Fruit fly (Drosophila melanogaster) whole organism, embryonic: ENCODE data around the gene PK1-R.

Experiments
- Awh ChIP-seq: fragments of 200-800 bp; sonication (Bioruptor generic); IDR thresholded peaks from 2 replicates; pipeline ENCODE4, ENCODE4 v1.3.6; 2022; ENCODE audit warnings: missing biosample characterization, missing genetic modification characterization
- Bgb ChIP-seq: fragments of 200-800 bp; sonication (Bioruptor generic); IDR thresholded peaks from 2 replicates; pipeline ENCODE4 v1.3.6; 2022; ENCODE audit warnings: missing biosample characterization, missing genetic modification characterization; ENCODE audit not compliant: partially characterized antibody
- CG10147 ChIP-seq: fragments of 200-800 bp; sonication (Bioruptor generic); optimal IDR thresholded peaks from 2 replicates; lab custom pipeline; 2019; ENCODE audit warnings: missing biosample characterization, mild to moderate bottlenecking, missing genetic modification characterization, moderate library complexity
- CG1024 ChIP-seq: fragments of 200-800 bp; sonication (Bioruptor generic); IDR thresholded peaks from 2 replicates; pipeline ENCODE4 v1.3.6; 2022; ENCODE audit warnings: missing biosample characterization, missing genetic modification characterization
- CG12659 ChIP-seq: fragments of 200-800 bp; sonication (Bioruptor generic); optimal IDR thresholded peaks from 3 replicates; lab custom pipeline; 2017; ENCODE audit warnings: mild to moderate bottlenecking, missing biosample characterization, missing genetic modification reagents, missing genetic modification characterization
- CG12744 ChIP-seq: fragments of 200-800 bp; sonication (Bioruptor generic); optimal IDR thresholded peaks from 2 replicates; lab custom pipeline; 2016; ENCODE audit warnings: missing biosample characterization, missing genetic modification characterization
- CG15479 ChIP-seq: fragments of 200-800 bp; sonication (Bioruptor generic); optimal IDR thresholded peaks from 3 replicates; lab custom pipeline; 2019; ENCODE audit warnings: missing biosample characterization, mild to moderate bottlenecking, missing genetic modification characterization, moderate library complexity
- CG15514 ChIP-seq: fragments of 200-800 bp; sonication (Bioruptor generic); optimal IDR thresholded peaks from 3 replicates; lab custom pipeline; 2017; ENCODE audit warnings: missing biosample characterization, missing genetic modification characterization, mild to moderate bottlenecking, moderate library complexity, missing genetic modification reagents
- CG16779 ChIP-seq: fragments of 200-800 bp; sonication (Bioruptor generic); IDR thresholded peaks from 2 replicates; pipeline ENCODE4 v1.3.6; 2022; ENCODE audit warnings: missing biosample characterization, missing genetic modification characterization
- CG17359 ChIP-seq: fragments of 200-800 bp; sonication (Bioruptor generic); optimal IDR thresholded peaks from 3 replicates; lab custom pipeline; 2018; ENCODE audit warnings: missing biosample characterization, mild to moderate bottlenecking, missing genetic modification characterization, moderate library complexity
- CG2875 ChIP-seq: fragments of 200-800 bp; sonication (Bioruptor generic); optimal IDR thresholded peaks from 2 replicates; lab custom pipeline; 2017; ENCODE audit warnings: missing biosample characterization, mild to moderate bottlenecking, missing genetic modification characterization, missing genetic modification reagents
- CG33557 ChIP-seq: fragments of 200-800 bp; sonication (Bioruptor generic); optimal IDR thresholded peaks from 2 replicates; lab custom pipeline; 2019; ENCODE audit warnings: missing biosample characterization, mild to moderate bottlenecking, missing genetic modification characterization, moderate library complexity
- CG34422 ChIP-seq: fragments of 200-800 bp; sonication (Bioruptor generic); IDR thresholded peaks from 3 replicates; pipeline ENCODE4 v1.3.6; 2022; ENCODE audit warnings: missing biosample characterization, missing genetic modification characterization
- CG3726 ChIP-seq: fragments of 200-800 bp; sonication (Bioruptor generic); IDR thresholded peaks from 3 replicates; pipeline ENCODE4, ENCODE4 v1.3.6; 2022; ENCODE audit warnings: missing biosample characterization, missing genetic modification characterization
- CG4328 ChIP-seq: fragments of 200-800 bp; sonication (Bioruptor generic); optimal IDR thresholded peaks from 3 replicates; lab custom pipeline; 2017; ENCODE audit warnings: missing biosample characterization, missing genetic modification reagents, missing genetic modification characterization
- CG43689 ChIP-seq: fragments of 200-800 bp; sonication (Bioruptor generic); IDR thresholded peaks from 2 replicates; pipeline ENCODE4 v1.3.6; 2022; ENCODE audit warnings: missing biosample characterization, missing genetic modification characterization
- CG6765 ChIP-seq: fragments of 200-800 bp; sonication (Bioruptor generic); optimal IDR thresholded peaks from 3 replicates; lab custom pipeline; 2017; ENCODE audit warnings: missing biosample characterization, mild to moderate bottlenecking, missing genetic modification characterization
- CrebB ChIP-seq: fragments of 200-800 bp; sonication (Bioruptor generic); optimal IDR thresholded peaks from 3 replicates; lab custom pipeline; 2018; ENCODE audit warnings: missing biosample characterization, mild to moderate bottlenecking, missing genetic modification characterization
- Dp ChIP-seq: fragments of 200-800 bp; sonication (Bioruptor generic); optimal IDR thresholded peaks from 2 replicates; lab custom pipeline; 2018; ENCODE audit warnings: missing biosample characterization, mild to moderate bottlenecking, missing genetic modification characterization, moderate library complexity
- Hey ChIP-seq: fragments of 200-800 bp; sonication (Bioruptor generic); optimal IDR thresholded peaks from 3 replicates; lab custom pipeline; 2018; ENCODE audit warnings: missing biosample characterization, mild to moderate bottlenecking, missing genetic modification characterization
- Optix ChIP-seq: fragments of 200-800 bp; sonication (Bioruptor generic); IDR thresholded peaks from 3 replicates; pipeline ENCODE4 v1.3.6; 2022; ENCODE audit warnings: missing biosample characterization, missing genetic modification characterization
- PHDP ChIP-seq: fragments of 200-800 bp; sonication (Bioruptor generic); optimal IDR thresholded peaks from 3 replicates; lab custom pipeline; 2018; ENCODE audit warnings: missing biosample characterization, mild to moderate bottlenecking, missing genetic modification characterization, moderate library complexity
- Sin3A ChIP-seq: fragments of >200 bp; optimal IDR thresholded peaks from 2 replicates; lab custom pipeline; 2018
- Spps ChIP-seq: fragments of 200-800 bp; sonication (Bioruptor generic); optimal IDR thresholded peaks from 2 replicates; lab custom pipeline; 2018; ENCODE audit warnings: missing biosample characterization, mild to moderate bottlenecking, missing genetic modification characterization
- Sry-β ChIP-seq: fragments of 200-800 bp; sonication (Bioruptor generic); optimal IDR thresholded peaks from 2 replicates; lab custom pipeline; 2018; ENCODE audit warnings: missing biosample characterization, mild to moderate bottlenecking, missing genetic modification characterization, moderate library complexity
- Ssrp ChIP-seq: fragments of 200-800 bp; sonication (Bioruptor generic); optimal IDR thresholded peaks from 2 replicates; lab custom pipeline; 2018; ENCODE audit warnings: missing biosample characterization, mild to moderate bottlenecking, missing genetic modification characterization, moderate library complexity
- Trl ChIP-seq, 3 experiments: fragments of >200 bp in 2 of 3; fragments of 200-800 bp in 1 of 3; sonication (Bioruptor generic) in 1 of 3; optimal IDR thresholded peaks; 2 replicates in 1 of 3; 3 replicates in 2 of 3; lab custom pipeline; 2016 to 2017; ENCODE audit warnings: missing biosample characterization in 1 of 3, missing genetic modification characterization in 1 of 3
- Vsx1 ChIP-seq: fragments of 200-800 bp; sonication (Bioruptor generic); optimal IDR thresholded peaks from 2 replicates; lab custom pipeline; 2017; ENCODE audit warnings: missing biosample characterization, mild to moderate bottlenecking, missing genetic modification characterization, missing genetic modification reagents
- ato ChIP-seq: fragments of 200-800 bp; sonication (Bioruptor generic); IDR thresholded peaks from 2 replicates; pipeline ENCODE4 v1.3.6; 2022; ENCODE audit warnings: missing biosample characterization, missing genetic modification characterization; ENCODE audit not compliant: partially characterized antibody
- bbx ChIP-seq: fragments of 200-800 bp; sonication (Bioruptor generic); IDR thresholded peaks from 2 replicates; pipeline ENCODE4 v1.3.6; 2022; ENCODE audit warnings: missing biosample characterization, missing genetic modification characterization; ENCODE audit not compliant: partially characterized antibody
- bcd ChIP-seq: fragments of 200-800 bp; sonication (Bioruptor generic); optimal IDR thresholded peaks from 2 replicates; lab custom pipeline; 2017; ENCODE audit warnings: missing biosample characterization, mild to moderate bottlenecking, missing genetic modification characterization
- cato ChIP-seq: fragments of 200-800 bp; sonication (Bioruptor generic); optimal IDR thresholded peaks from 2 replicates; lab custom pipeline; 2016; ENCODE audit warnings: missing biosample characterization, missing genetic modification characterization, borderline replicate concordance
- caup ChIP-seq: fragments of 200-800 bp; sonication (Bioruptor generic); optimal IDR thresholded peaks from 3 replicates; lab custom pipeline; 2017; ENCODE audit warnings: missing biosample characterization, mild to moderate bottlenecking, missing genetic modification characterization, moderate library complexity; ENCODE audit not compliant: severe bottlenecking
- crol ChIP-seq: fragments of 200-800 bp; sonication (Bioruptor generic); IDR thresholded peaks from 2 replicates; pipeline ENCODE4 v1.3.6; 2022; ENCODE audit warnings: missing biosample characterization, missing genetic modification characterization
- ems ChIP-seq: fragments of 200-800 bp; sonication (Bioruptor generic); optimal IDR thresholded peaks from 3 replicates; lab custom pipeline; 2016; ENCODE audit warnings: missing biosample characterization, missing genetic modification characterization
- fd96Cb ChIP-seq: fragments of 200-800 bp; sonication (Bioruptor generic); optimal IDR thresholded peaks from 2 replicates; lab custom pipeline; 2018; ENCODE audit warnings: missing biosample characterization, mild to moderate bottlenecking, missing genetic modification characterization, moderate library complexity
- kni ChIP-seq: fragments of 200-800 bp; sonication (Bioruptor generic); optimal IDR thresholded peaks from 3 replicates; lab custom pipeline; 2017; ENCODE audit warnings: mild to moderate bottlenecking, missing biosample characterization, missing genetic modification reagents, missing genetic modification characterization
- lmd ChIP-seq: fragments of 200-800 bp; sonication (Bioruptor generic); IDR thresholded peaks from 2 replicates; pipeline ENCODE4 v1.3.6; 2022; ENCODE audit warnings: missing biosample characterization, missing genetic modification characterization
- lov ChIP-seq, 2 experiments: fragments of 200-800 bp in 1 of 2; fragments of >200 bp in 1 of 2; sonication (Bioruptor generic) in 1 of 2; IDR thresholded peaks in 1 of 2; optimal IDR thresholded peaks in 1 of 2; 2 replicates in 1 of 2; 3 replicates in 1 of 2; pipeline versions ENCODE4 v1.3.6 to Lab custom; 2017 to 2022; ENCODE audit warnings: missing biosample characterization in 1 of 2, missing genetic modification characterization in 1 of 2
- maf-S ChIP-seq: fragments of 200-800 bp; sonication (Bioruptor generic); optimal IDR thresholded peaks from 2 replicates; lab custom pipeline; 2016; ENCODE audit warnings: missing biosample characterization, missing genetic modification characterization
- pan ChIP-seq, 4 experiments: fragments of >200 bp in 3 of 4; fragments of 200-800 bp in 1 of 4; sonication (Bioruptor generic) in 1 of 4; optimal IDR thresholded peaks in 3 of 4; IDR thresholded peaks in 1 of 4; 2 replicates each; pipeline versions ENCODE4 v1.3.6 to Lab custom; 2017 to 2022; ENCODE audit warnings: missing biosample characterization in 2 of 4, missing genetic modification characterization in 2 of 4, mixed read lengths in 1 of 4
- prd ChIP-seq, 3 experiments: fragments of >200 bp in 2 of 3; fragments of 200-800 bp in 1 of 3; sonication (Bioruptor generic) in 1 of 3; optimal IDR thresholded peaks in 2 of 3; IDR thresholded peaks in 1 of 3; 2 replicates in 2 of 3; 3 replicates in 1 of 3; pipeline versions ENCODE4 v1.3.6 to Lab custom; 2017 to 2022; ENCODE audit warnings: missing biosample characterization in 1 of 3, missing genetic modification characterization in 1 of 3
- rib ChIP-seq: fragments of 200-800 bp; sonication (Bioruptor generic); IDR thresholded peaks from 2 replicates; pipeline ENCODE4 v1.3.6; 2022; ENCODE audit warnings: missing biosample characterization, missing genetic modification characterization
- slp2 ChIP-seq: fragments of 200-800 bp; sonication (Bioruptor generic); optimal IDR thresholded peaks from 2 replicates; lab custom pipeline; 2016; ENCODE audit warnings: missing biosample characterization, missing genetic modification characterization
- sr ChIP-seq: fragments of 200-800 bp; sonication (Bioruptor generic); IDR thresholded peaks from 3 replicates; pipeline ENCODE4 v1.3.6; 2022; ENCODE audit warnings: missing biosample characterization, missing genetic modification characterization
- ttk ChIP-seq: fragments of 200-800 bp; sonication (Bioruptor generic); IDR thresholded peaks from 2 replicates; pipeline ENCODE4 v2.1.2; 2022; ENCODE audit warnings: missing biosample characterization, missing genetic modification characterization

Gene PK1-R

dm6 chr3R:14061988-14062868 lies 40.7 kb downstream of the PK1-R start (continued):
- TF ChIP-seq kni (GFP tag; lab: Kevin White, UChicago) (no peak), caup (peak; percentile 9), Awh (no peak), CG12659 (GFP tag; lab: Kevin White, UChicago) (peak; percentile 34), CG16779 (no peak), CG2875 (GFP tag; lab: Kevin White, UChicago) (no peak), CG12744 (GFP tag; lab: Kevin White, UChicago) (no peak), CG17359 (tag; lab: Kevin White, UChicago) (no peak), Dp (GFP tag; lab: Kevin White, UChicago) (no peak), PHDP (tag; lab: Kevin White, UChicago) (peak; percentile 30), Optix (GFP tag; lab: Robert Waterston, UW) (no peak), lov (optimal IDR thresholded peaks at IDR 0.05; lab: Kevin White, UChicago) (no peak), lov (GFP tag; IDR thresholded peaks at IDR 0.05; lab: Robert Waterston, UW) (no peak), CG4328 (no peak), bcd (GFP tag; lab: Kevin White, UChicago) (peak; percentile 44), CG43689 (no peak), CG33557 (GFP tag; lab: Kevin White, UChicago) (no peak), sr (GFP tag; lab: Robert Waterston, UW) (0 out of 3 replicates have a peak, but pooled peaks have one; percentile 51), CG15514 (peak; percentile 8), lmd (peak; percentile 39; the same call in 1 of the 2 replicates), maf-S (GFP tag; lab: Kevin White, UChicago) (no peak), rib (no peak), CG6765 (GFP tag; lab: Kevin White, UChicago) (peak; percentile 7), cato (GFP tag; lab: Kevin White, UChicago) (no peak), Bgb (no peak), pan (optimal IDR thresholded peaks at IDR 0.05; lab: Kevin White, UChicago) (no peak), pan (GFP tag; optimal IDR thresholded peaks at IDR 0.05 in 1 of 2, IDR thresholded peaks at IDR 0.05 in 1 of 2) (peak in 1 of 2 experiments; percentile 11), CG34422 (GFP tag; lab: Robert Waterston, UW) (0 out of 3 replicates have a peak, but pooled peaks have one; percentile 32), fd96Cb (peak; percentile 23), CG3726 (GFP tag; lab: Robert Waterston, UW) (no peak), Sin3A (lab: Kevin White, UChicago) (no peak), Spps (tag; lab: Kevin White, UChicago) (no peak), Sry-β (no peak), prd (optimal IDR thresholded peaks at IDR 0.05; lab: Kevin White, UChicago) (no peak), prd (GFP tag; IDR thresholded peaks at IDR 0.05; lab: Robert Waterston, UW) (no peak), Trl (optimal IDR thresholded peaks at IDR 0.05; lab: Kevin White, UChicago) (peak; percentile 5 to 17), Trl (GFP tag; optimal IDR thresholded peaks at IDR 0.05; lab: Kevin White, UChicago) (no peak), crol (GFP tag; lab: Robert Waterston, UW) (no peak), Vsx1 (GFP tag; lab: Kevin White, UChicago) (no peak), ems (GFP tag; lab: Kevin White, UChicago) (no peak), Hey (tag; lab: Kevin White, UChicago) (no peak), CG15479 (GFP tag; lab: Kevin White, UChicago) (no peak), bbx (GFP tag; lab: Robert Waterston, UW) (no peak), ttk (GFP tag; lab: Robert Waterston, UW) (no peak), slp2 (GFP tag; lab: Kevin White, UChicago) (no peak), CG1024 (GFP tag; lab: Robert Waterston, UW) (no peak), CG10147 (GFP tag; lab: Kevin White, UChicago) (peak; percentile 53), CrebB (no peak), Ssrp (peak; percentile 23), ato (GFP tag; lab: Robert Waterston, UW) (no peak)
